Worm (Caenorhabditis elegans): ENCODE measurements around the gene ostf-4.

Gene ostf-4

ce11 chrIII:10338992-10339852 lies 20.9 kb upstream of the ostf-4 start:
- TF ChIP-seq F26F4.8 (GFP tag; conservative IDR thresholded peaks at IDR 0.05) (no peak), dve-1 (tag; optimal IDR thresholded peaks at IDR 0.05; ENCODE audit: insufficient read depth) (peak; percentile 53), arid-1 (GFP tag; conservative IDR thresholded peaks at IDR 0.05) (no peak), ceh-28 (tag; optimal IDR thresholded peaks at IDR 0.05) (no peak), Y48G9A.11 (GFP tag; IDR thresholded peaks at IDR 0.05) (no peak), nhr-237 (tag; optimal IDR thresholded peaks at IDR 0.05) (no peak), tra-1 (GFP tag; IDR thresholded peaks at IDR 0.05) (no peak), daf-8 (GFP tag; IDR thresholded peaks at IDR 0.05) (no peak), F37D6.2 (tag; optimal IDR thresholded peaks at IDR 0.05) (no peak), T26A8.4 (GFP tag; IDR thresholded peaks at IDR 0.05) (no peak), php-3 (GFP tag; IDR thresholded peaks at IDR 0.05) (no peak), gei-8 (GFP tag; optimal IDR thresholded peaks at IDR 0.05) (no peak), ztf-11 (tag; optimal IDR thresholded peaks at IDR 0.05) (no peak), nhr-102 (tag; optimal IDR thresholded peaks at IDR 0.05) (no peak), mep-1 (tag; optimal IDR thresholded peaks at IDR 0.05) (no peak), nhr-48 (tag; optimal IDR thresholded peaks at IDR 0.05) (no peak), lin-15B (tag; optimal IDR thresholded peaks at IDR 0.05) (no peak), tag-97 (GFP tag; IDR thresholded peaks at IDR 0.05) (no peak), hlh-11 (tag; optimal IDR thresholded peaks at IDR 0.05) (no peak), aha-1 (tag) (peak; percentile 62), attf-4 (tag; optimal IDR thresholded peaks at IDR 0.05) (no peak), ceh-20 (GFP tag; IDR thresholded peaks at IDR 0.05) (no peak), aly-2 (tag; optimal IDR thresholded peaks at IDR 0.05) (no peak), hlh-30 (tag; optimal IDR thresholded peaks at IDR 0.05; ENCODE audit: insufficient read depth) (no peak), R02D3.7 (tag; optimal IDR thresholded peaks at IDR 0.05) (no peak), sdz-12 (GFP tag; optimal IDR thresholded peaks at IDR 0.05) (no peak), F44E2.7 (GFP tag; IDR thresholded peaks at IDR 0.05) (no peak), Y5F2A.4 (GFP tag; optimal IDR thresholded peaks at IDR 0.05) (no peak), dmd-9 (GFP tag; IDR thresholded peaks at IDR 0.05) (no peak), mes-2 (tag; optimal IDR thresholded peaks at IDR 0.05; ENCODE audit: poor library complexity, severe bottlenecking) (no peak), duxl-1 (tag; optimal IDR thresholded peaks at IDR 0.05; ENCODE audit: poor library complexity) (no peak), ama-1 (optimal IDR thresholded peaks at IDR 0.05) (peak; percentile 84), zip-2 (tag; optimal IDR thresholded peaks at IDR 0.05) (no peak), zip-11 (GFP tag; IDR thresholded peaks at IDR 0.05) (no peak), skn-1 (tag; optimal IDR thresholded peaks at IDR 0.05) (no peak), pqm-1 (tag; optimal IDR thresholded peaks at IDR 0.05) (no peak), nhr-41 (GFP tag; IDR thresholded peaks at IDR 0.05) (no peak), hif-1 (tag; optimal IDR thresholded peaks at IDR 0.05) (no peak), unc-130 (GFP tag; optimal IDR thresholded peaks at IDR 0.05) (no peak), fos-1 (tag; optimal IDR thresholded peaks at IDR 0.05) (no peak), vab-7 (GFP tag; IDR thresholded peaks at IDR 0.05) (no peak), lsy-2 (tag; optimal IDR thresholded peaks at IDR 0.05) (peak in 1 of 2 experiments; percentile 51), nhr-11 (tag; optimal IDR thresholded peaks at IDR 0.05) (no peak), unc-39 (tag; optimal IDR thresholded peaks at IDR 0.05) (no peak), egl-27 (tag; optimal IDR thresholded peaks at IDR 0.05) (no peak), saeg-2 (GFP tag; IDR thresholded peaks at IDR 0.05) (no peak), zfp-3 (GFP tag; conservative IDR thresholded peaks at IDR 0.05) (peak; percentile 74; the same call in 1 of the 2 replicates), lin-13 (GFP tag; optimal IDR thresholded peaks at IDR 0.05) (no peak), snpc-4 (tag; optimal IDR thresholded peaks at IDR 0.05) (no peak), nhr-28 (tag; optimal IDR thresholded peaks at IDR 0.05) (peak; percentile 11), ceh-82 (tag; optimal IDR thresholded peaks at IDR 0.05) (no peak)

Data from whole organism, L4 larva.